Fruit fly (Drosophila melanogaster): ENCODE data around the gene CRMP.

Gene CRMP

DNA sequence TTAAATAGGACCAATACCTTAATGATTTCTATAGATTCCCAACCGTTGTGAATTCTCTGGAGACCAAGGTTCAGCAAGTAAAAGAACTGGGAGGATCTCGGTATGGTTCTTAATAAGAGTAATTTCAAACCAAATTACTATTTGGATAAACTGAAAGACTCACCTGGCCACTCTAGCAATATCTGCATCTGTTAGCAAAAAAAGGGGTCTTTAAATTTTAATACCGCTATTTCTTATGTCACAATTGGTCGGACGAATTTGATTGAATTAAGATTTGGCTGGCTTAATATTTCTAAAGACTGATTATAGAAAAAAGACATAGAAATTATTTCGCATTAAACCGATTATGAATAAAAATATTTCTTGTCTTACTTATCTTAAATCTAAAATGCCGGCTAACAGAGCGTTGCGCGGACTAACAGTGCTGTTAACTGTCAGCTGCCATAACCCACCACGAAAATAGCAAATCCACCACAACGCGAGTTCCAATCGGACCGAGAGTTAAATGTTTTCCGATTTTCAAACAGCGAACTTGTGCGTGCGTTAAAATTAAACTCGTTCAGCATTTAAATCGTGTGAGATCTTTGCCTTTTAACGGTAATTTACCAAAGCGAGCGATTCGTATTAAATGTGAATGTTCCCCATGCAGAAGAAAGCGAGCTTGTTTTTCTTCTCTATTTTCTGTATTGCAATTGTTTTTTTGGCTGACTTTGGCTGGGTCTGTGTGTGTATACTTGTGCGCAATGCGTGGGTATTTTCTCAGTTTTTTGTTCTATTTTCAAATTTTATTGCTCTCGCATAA lies at the start of gene CRMP:
CRMP (plus strand) TSS at position 474 of the 802 bp plus-strand sequence.
- TF ChIP-seq noc (tag; optimal IDR thresholded peaks at IDR 0.05) = no peak

DNA sequence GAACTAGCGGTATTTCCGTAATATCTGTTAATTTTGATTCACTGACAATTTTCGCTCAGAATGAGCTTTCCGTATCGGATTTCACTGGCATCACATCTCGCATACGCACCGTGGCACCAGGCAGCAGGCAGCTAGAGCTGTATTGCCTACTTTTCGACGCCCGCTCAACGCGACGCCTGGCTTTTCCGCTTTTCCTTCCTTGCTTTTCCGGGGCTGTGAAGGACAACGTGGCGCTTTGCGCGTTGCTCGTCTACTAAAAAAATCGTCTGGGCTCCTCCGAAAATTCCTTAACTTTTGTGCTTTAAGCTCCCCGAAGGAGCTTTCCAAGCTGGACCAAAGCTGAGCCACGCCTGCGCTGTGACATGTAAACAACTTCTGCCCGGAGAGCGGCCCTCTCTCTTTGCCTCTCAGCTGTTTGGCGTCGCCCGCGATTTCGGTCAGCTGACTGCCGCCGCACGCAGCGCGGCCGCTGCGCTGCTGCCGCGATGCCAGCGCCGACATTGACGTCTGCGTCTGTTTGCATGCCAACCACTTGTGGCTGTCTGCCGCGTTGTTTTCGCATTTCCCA lies 47.8 kb upstream of the CRMP start, which contains the start of the genes CG43845 and Nmdar1:
CG43845 (minus strand) TSS at position 51 of the 568 bp plus-strand sequence.
Nmdar1 (minus strand) TSS at position 259 of the 568 bp plus-strand sequence.
- no peak for TF ChIP-seq noc (tag; optimal IDR thresholded peaks at IDR 0.05)

DNA sequence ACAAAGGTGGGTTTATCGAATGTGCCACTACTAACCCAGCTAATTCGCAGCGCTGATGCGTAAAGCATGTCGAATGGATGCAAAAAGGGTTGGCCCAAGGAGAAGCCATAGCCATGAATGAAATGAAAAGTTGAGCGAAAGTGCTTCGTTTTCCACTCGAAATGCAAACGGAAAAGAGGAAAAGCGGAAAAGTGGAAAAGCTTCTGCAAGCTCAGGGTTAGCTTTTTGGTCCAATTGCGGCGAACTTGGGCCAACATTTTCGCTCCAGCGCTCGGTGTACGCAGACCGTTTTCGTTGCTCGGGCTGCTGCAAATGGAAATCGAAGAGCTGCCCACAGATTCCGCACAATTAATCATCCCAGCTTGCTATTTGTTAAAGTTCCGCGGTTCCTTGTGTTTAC lies 46.1 kb upstream of the CRMP start:
- no peak for TF ChIP-seq noc (tag; optimal IDR thresholded peaks at IDR 0.05)

DNA sequence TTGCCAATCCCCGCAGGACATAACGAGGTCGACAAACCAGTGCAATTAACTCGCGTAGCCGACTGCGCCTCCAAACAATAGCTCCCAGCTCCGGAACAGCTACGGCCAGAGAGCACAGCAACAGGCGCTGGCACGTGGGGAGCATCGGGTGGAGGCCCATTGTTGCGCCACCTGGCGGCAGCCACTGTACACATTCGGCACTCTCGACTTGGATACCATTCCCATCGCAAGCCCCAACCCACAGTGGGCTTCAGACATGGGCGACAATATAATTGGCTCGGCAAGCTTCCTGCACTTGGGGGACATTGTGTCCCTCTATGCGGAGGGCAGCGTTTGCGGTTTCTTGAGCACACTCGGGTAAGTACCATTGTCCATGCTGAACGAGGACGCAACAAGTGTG lies 43.3 kb upstream of the CRMP start:
- TF ChIP-seq noc (tag; optimal IDR thresholded peaks at IDR 0.05) = no peak

DNA sequence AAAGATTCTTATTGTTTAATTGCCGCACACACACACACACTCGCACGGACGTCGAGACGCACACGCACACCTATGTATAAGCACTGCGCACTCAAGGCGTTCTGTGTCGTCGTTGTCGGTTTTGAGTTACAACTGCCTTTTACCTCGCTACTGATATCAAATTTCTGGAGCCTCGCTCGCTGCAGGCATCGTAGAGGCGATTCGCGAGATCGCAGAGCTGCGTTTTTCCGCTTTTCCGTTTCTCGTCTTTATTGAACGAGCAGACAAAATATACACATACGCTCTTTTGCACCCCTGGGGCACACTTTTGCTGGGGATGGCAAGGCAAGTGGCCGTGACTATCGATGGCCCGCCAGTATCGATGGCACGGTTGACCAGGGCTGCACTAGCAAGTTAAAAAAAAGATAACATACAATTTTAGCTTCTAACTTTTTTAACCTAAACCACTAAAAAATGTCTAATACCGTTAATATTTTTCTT lies 23.4 kb upstream of the CRMP start, which contains the start of gene CG2519:
CG2519 (minus strand) TSS at position 312 of the 480 bp plus-strand sequence.
- no peak for TF ChIP-seq noc (tag; optimal IDR thresholded peaks at IDR 0.05)

- no peak for TF ChIP-seq noc (tag; optimal IDR thresholded peaks at IDR 0.05)
These were observed 20.5 kb upstream of the CRMP start for dm6 chr3R:5550452-5550851.

- TF ChIP-seq noc (tag; optimal IDR thresholded peaks at IDR 0.05) = no peak
These were observed 19.8 kb upstream of the CRMP start, which contains the start of gene mia for dm6 chr3R:5551068-5551467. Gene mia, minus strand, starts transcription at chr3R:5551168.

DNA sequence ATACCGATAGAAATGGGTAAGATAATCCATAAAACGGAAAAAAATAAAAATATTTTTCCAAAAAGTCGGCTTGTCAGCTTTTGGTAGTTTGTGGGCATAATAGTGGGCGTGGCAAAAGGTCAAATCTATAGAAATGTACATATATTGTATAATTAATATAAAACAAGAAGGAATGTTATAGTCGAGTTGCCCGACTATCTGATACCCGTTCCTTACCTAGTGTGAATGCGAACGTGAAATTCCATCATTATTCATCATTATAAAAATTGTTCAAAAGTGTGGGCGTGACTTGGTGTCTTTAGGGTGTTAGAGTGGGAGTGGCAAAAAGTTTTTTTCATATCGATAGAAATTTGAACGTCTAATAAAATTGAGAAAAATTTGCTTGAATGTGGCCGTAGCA lies 19.3 kb upstream of the CRMP start:
- TF ChIP-seq noc (tag; optimal IDR thresholded peaks at IDR 0.05) = no peak

dm6 chr3R:5554082-5554481 lies 16.8 kb upstream of the CRMP start, which contains the start of gene Pcmt:
Gene Pcmt, minus strand, starts transcription at chr3R:5554316.
- TF ChIP-seq noc (tag; optimal IDR thresholded peaks at IDR 0.05) = no peak

DNA sequence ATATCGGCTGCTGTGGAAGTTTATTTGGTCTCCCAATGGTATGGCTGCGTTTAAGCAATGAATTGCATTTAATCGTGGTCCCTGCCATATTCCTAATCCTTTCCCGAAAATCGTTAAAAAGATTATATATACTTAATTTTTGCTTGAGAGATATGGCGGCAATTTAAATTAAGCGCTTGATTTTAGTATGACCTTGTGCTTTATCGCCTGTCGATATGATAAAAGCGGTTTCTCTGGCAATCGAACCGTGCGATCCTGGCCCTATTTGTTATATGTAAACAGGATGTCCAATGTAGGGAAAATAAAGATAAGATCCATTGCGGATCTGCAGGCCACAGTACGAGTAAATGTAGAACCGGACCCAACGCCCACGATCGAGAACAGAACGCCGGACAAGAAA lies 16.1 kb upstream of the CRMP start, which contains the start of gene Snm1:
Snm1 (plus strand) TSS at position 233 of the 400 bp plus-strand sequence.
- no peak for TF ChIP-seq noc (tag; optimal IDR thresholded peaks at IDR 0.05)

- TF ChIP-seq noc (tag; optimal IDR thresholded peaks at IDR 0.05) = no peak
These were observed 8.0 kb upstream of the CRMP start for dm6 chr3R:5562956-5563355.

- no peak for TF ChIP-seq noc (tag; optimal IDR thresholded peaks at IDR 0.05)
These were observed 7.5 kb upstream of the CRMP start, which contains the start of gene Pi4KIIalpha for dm6 chr3R:5563420-5563819. Gene Pi4KIIalpha, minus strand, starts transcription at chr3R:5563652.

DNA sequence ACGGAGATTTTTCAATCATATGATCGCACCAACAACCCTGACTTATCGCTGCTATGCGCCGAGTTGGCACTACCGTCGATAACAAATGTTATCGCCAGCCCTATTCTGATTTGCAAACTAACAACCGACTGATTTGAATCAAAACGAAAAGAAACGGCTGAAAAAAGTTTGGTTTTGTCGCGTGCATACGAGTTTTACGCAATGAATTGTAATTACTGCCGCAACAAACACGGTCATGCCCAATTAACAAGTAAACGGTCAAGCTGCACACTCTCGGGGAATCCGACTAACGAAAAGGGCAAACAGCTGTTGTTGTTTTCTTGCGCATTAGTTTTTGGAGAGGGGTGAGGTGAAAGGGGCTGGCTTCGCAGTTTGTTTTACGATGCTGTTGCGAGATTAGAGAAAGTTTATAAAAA lies 6.1 kb upstream of the CRMP start, which contains the start of the genes CG14671 and CG12746:
CG14671 (minus strand) TSS at position 41 of the 416 bp plus-strand sequence.
CG12746 (plus strand) TSS at position 91 of the 416 bp plus-strand sequence.
- TF ChIP-seq noc (tag; optimal IDR thresholded peaks at IDR 0.05) = no peak

DNA sequence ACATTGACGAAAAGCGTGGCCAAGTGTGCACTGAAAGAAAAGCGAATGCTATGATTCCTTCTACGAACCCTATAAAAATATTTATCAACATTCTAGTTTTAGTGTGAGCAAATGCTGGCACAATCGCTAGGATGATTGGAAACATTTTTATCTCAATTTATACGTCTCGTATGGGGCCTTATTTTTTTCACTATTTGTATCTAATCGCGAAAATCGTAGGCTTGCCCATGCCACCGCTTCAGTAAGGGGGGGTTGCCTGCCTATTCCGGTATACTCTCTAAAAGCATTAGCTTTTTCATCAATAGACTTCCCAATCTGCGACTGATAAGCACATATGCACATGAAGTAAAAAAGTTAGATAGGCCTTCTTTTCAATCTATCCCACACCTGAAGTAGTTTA lies 5.3 kb upstream of the CRMP start:
- TF ChIP-seq noc (tag; optimal IDR thresholded peaks at IDR 0.05) = peak; percentile 88

- peak; percentile 23 for TF ChIP-seq noc (tag; optimal IDR thresholded peaks at IDR 0.05)
These were observed 2.3 kb upstream of the CRMP start, which contains the start of the genes CG2931 and Rheb for dm6 chr3R:5568590-5568989. Gene CG2931, minus strand, starts transcription at chr3R:5568615. Gene Rheb, plus strand, starts transcription at chr3R:5568921.

DNA sequence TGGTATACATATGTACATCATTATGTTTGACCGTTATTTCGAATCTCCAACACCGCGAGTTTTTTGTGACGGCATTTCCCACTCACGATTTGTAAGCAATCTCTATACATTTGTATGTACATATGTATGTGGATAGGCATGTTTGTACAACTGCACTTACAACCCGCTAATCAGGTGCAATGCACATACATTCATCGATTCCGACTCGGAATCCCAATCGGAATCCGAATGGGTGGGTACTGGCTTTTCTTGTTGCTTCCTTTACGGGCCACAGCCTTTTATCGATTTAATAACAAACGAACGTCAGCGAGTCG lies 486 bp downstream of the CRMP start:
- TF ChIP-seq noc (tag; optimal IDR thresholded peaks at IDR 0.05) = no peak

Measured in whole organism, larva.